Worm (Caenorhabditis elegans) whole organism, L4 larva: Measurements from ENCODE around the gene H41C03.2.

ENCODE experiments used
- D1046.2 ChIP-seq: fragments of 200-800 bp; sonication (Bioruptor generic); IDR thresholded peaks from 2 replicates; pipeline ENCODE4 v1.3.6; 2022; ENCODE audit warnings: missing genetic modification characterization, missing compliant biosample characterization
- F37D6.2 ChIP-seq: sonication (generic microtip); optimal IDR thresholded peaks from 2 replicates; lab custom pipeline; 2016; ENCODE audit warnings: mild to moderate bottlenecking, missing genetic modification characterization, missing compliant biosample characterization
- Y75B8A.6 ChIP-seq: fragments of 200-800 bp; sonication (Bioruptor generic); IDR thresholded peaks from 2 replicates; pipeline ENCODE4 v1.3.6; 2022; ENCODE audit warnings: missing genetic modification reagents, missing genetic modification characterization, missing compliant biosample characterization
- ZK546.5 ChIP-seq, 2 experiments: sonication (generic microtip); optimal IDR thresholded peaks; 2 replicates each; lab custom pipeline; 2017; ENCODE audit warnings: missing biosample characterization in 2 of 2, missing genetic modification characterization in 2 of 2
- aha-1 ChIP-seq: fragments of 150-350 bp; peaks from one replicate; lab custom pipeline; 2014; ENCODE audit warnings: missing biosample characterization, missing genetic modification characterization
- aly-2 ChIP-seq: sonication (generic microtip); optimal IDR thresholded peaks from 2 replicates; lab custom pipeline; 2018; ENCODE audit warnings: missing biosample characterization, missing genetic modification characterization
- ama-1 ChIP-seq: fragments of 150-350 bp; optimal IDR thresholded peaks from 2 replicates; lab custom pipeline; 2014; ENCODE audit warnings: inconsistent platforms, mixed read lengths
- arid-1 ChIP-seq: fragments of 200-800 bp; sonication (Bioruptor generic); conservative IDR thresholded peaks from 2 replicates; pipeline ENCODE4 v1.3.6; 2022; ENCODE audit warnings: missing genetic modification reagents, missing genetic modification characterization, missing compliant biosample characterization
- attf-4 ChIP-seq: sonication (generic microtip); optimal IDR thresholded peaks from 3 replicates; lab custom pipeline; 2017; ENCODE audit warnings: missing biosample characterization, missing genetic modification characterization
- ceh-32 ChIP-seq: sonication (generic microtip); optimal IDR thresholded peaks from 2 replicates; lab custom pipeline; 2016; ENCODE audit warnings: mild to moderate bottlenecking, missing genetic modification characterization, missing compliant biosample characterization; ENCODE audit not compliant: poor library complexity
- ctbp-1 ChIP-seq: fragments of 200-800 bp; sonication (Bioruptor generic); IDR thresholded peaks from 2 replicates; pipeline ENCODE4 v1.3.6; 2022; ENCODE audit warnings: missing genetic modification reagents, missing genetic modification characterization, missing compliant biosample characterization
- daf-12 ChIP-seq: fragments of 150-350 bp; optimal IDR thresholded peaks from 2 replicates; lab custom pipeline; 2014; ENCODE audit warnings: missing biosample characterization, missing genetic modification reagents, missing genetic modification characterization
- dpl-1 ChIP-seq: fragments of 150-350 bp; optimal IDR thresholded peaks from 2 replicates; lab custom pipeline; 2014; ENCODE audit warnings: missing biosample characterization, missing genetic modification reagents, missing genetic modification characterization
- duxl-1 ChIP-seq: sonication (generic microtip); optimal IDR thresholded peaks from 2 replicates; lab custom pipeline; 2016; ENCODE audit warnings: mild to moderate bottlenecking, missing genetic modification characterization, moderate library complexity, missing compliant biosample characterization; ENCODE audit not compliant: poor library complexity
- dve-1 ChIP-seq: sonication (generic microtip); optimal IDR thresholded peaks from 2 replicates; lab custom pipeline; 2017; ENCODE audit warnings: antibody characterized with exemption, mild to moderate bottlenecking, missing genetic modification characterization, missing compliant biosample characterization; ENCODE audit not compliant: insufficient read depth
- egl-43 ChIP-seq: fragments of 200-800 bp; sonication (Bioruptor generic); IDR thresholded peaks from 2 replicates; pipeline ENCODE4 v1.3.6; 2022; ENCODE audit warnings: missing genetic modification reagents, missing genetic modification characterization, missing compliant biosample characterization
- hlh-30 ChIP-seq: sonication (generic microtip); optimal IDR thresholded peaks from 2 replicates; lab custom pipeline; 2017; ENCODE audit warnings: antibody characterized with exemption, mild to moderate bottlenecking, missing genetic modification characterization, missing compliant biosample characterization; ENCODE audit not compliant: insufficient read depth
- hmg-1.1 ChIP-seq: fragments of 200-800 bp; sonication (Bioruptor generic); IDR thresholded peaks from 2 replicates; pipeline ENCODE4 v1.3.6; 2022; ENCODE audit warnings: missing genetic modification reagents, missing genetic modification characterization, missing compliant biosample characterization
- lin-15B ChIP-seq: fragments of 150-350 bp; sonication (generic microtip); optimal IDR thresholded peaks from 3 replicates; lab custom pipeline; 2014; ENCODE audit warnings: missing biosample characterization, missing genetic modification characterization
- mep-1 ChIP-seq: fragments of 150-350 bp; sonication (generic microtip); optimal IDR thresholded peaks from 3 replicates; lab custom pipeline; 2014; ENCODE audit warnings: missing biosample characterization, missing genetic modification characterization
- mxl-3 ChIP-seq: fragments of 200-800 bp; sonication (Bioruptor generic); optimal IDR thresholded peaks from 2 replicates; lab custom pipeline; 2018; ENCODE audit warnings: mild to moderate bottlenecking, missing genetic modification characterization, missing compliant biosample characterization
- nhr-11 ChIP-seq: fragments of 150-350 bp; optimal IDR thresholded peaks from 2 replicates; lab custom pipeline; 2014; ENCODE audit warnings: missing biosample characterization, missing genetic modification characterization
- nhr-42 ChIP-seq: fragments of 200-800 bp; sonication (Bioruptor generic); IDR thresholded peaks from 2 replicates; pipeline ENCODE4 v1.3.6; 2022; ENCODE audit warnings: missing genetic modification characterization, missing compliant biosample characterization
- nhr-48 ChIP-seq: sonication (generic microtip); optimal IDR thresholded peaks from 2 replicates; lab custom pipeline; 2016; ENCODE audit warnings: mild to moderate bottlenecking, missing genetic modification characterization, missing compliant biosample characterization
- nhr-6 ChIP-seq: fragments of 150-350 bp; optimal IDR thresholded peaks from 2 replicates; lab custom pipeline; 2014; ENCODE audit warnings: missing biosample characterization, missing genetic modification characterization
- pha-4 ChIP-seq, 2 experiments: fragments of 150-350 bp in 1 of 2; fragments of 200-800 bp in 1 of 2; sonication (Bioruptor generic) in 1 of 2; IDR thresholded peaks in 1 of 2; optimal IDR thresholded peaks in 1 of 2; 2 replicates each; pipeline versions ENCODE4 v1.3.6 to Lab custom; 2014 to 2022; ENCODE audit warnings: missing genetic modification characterization in 2 of 2, missing genetic modification reagents in 2 of 2, missing biosample characterization in 1 of 2, missing compliant biosample characterization in 1 of 2
- php-3 ChIP-seq: fragments of 200-800 bp; sonication (Bioruptor generic); IDR thresholded peaks from 2 replicates; pipeline ENCODE4 v1.3.6; 2022; ENCODE audit warnings: missing genetic modification reagents, missing genetic modification characterization, missing compliant biosample characterization
- pqm-1 ChIP-seq: sonication (generic microtip); optimal IDR thresholded peaks from 2 replicates; lab custom pipeline; 2017; ENCODE audit warnings: missing biosample characterization, missing genetic modification characterization
- spr-1 ChIP-seq: sonication (generic microtip); optimal IDR thresholded peaks from 2 replicates; lab custom pipeline; 2016; ENCODE audit warnings: mild to moderate bottlenecking, missing genetic modification characterization, missing compliant biosample characterization
- spr-3 ChIP-seq: fragments of 200-800 bp; sonication (Bioruptor generic); optimal IDR thresholded peaks from 2 replicates; lab custom pipeline; 2018; ENCODE audit warnings: mild to moderate bottlenecking, missing genetic modification characterization, missing compliant biosample characterization
- unc-130 ChIP-seq: sonication (generic microtip); optimal IDR thresholded peaks from 2 replicates; lab custom pipeline; 2016; ENCODE audit warnings: missing genetic modification reagents, missing genetic modification characterization, missing compliant biosample characterization
- unc-62 ChIP-seq, 3 experiments: fragments of 150-350 bp in 1 of 3; sonication (generic microtip); optimal IDR thresholded peaks in 2 of 3; peaks in 1 of 3; 1 replicate in 1 of 3; 2 replicates in 2 of 3; lab custom pipeline; 2014 to 2017; ENCODE audit warnings: missing biosample characterization in 3 of 3, missing genetic modification characterization in 3 of 3, missing genetic modification reagents in 3 of 3, missing genotype in 1 of 3
- zag-1 ChIP-seq: fragments of 150-350 bp; optimal IDR thresholded peaks from 2 replicates; lab custom pipeline; 2014; ENCODE audit warnings: missing biosample characterization, missing genetic modification characterization
- zfp-2 ChIP-seq: sonication (generic microtip); optimal IDR thresholded peaks from 2 replicates; lab custom pipeline; 2016; ENCODE audit warnings: mild to moderate bottlenecking, missing genetic modification characterization, missing compliant biosample characterization
- zfp-3 ChIP-seq: fragments of 200-800 bp; sonication (Bioruptor generic); conservative IDR thresholded peaks from 2 replicates; pipeline ENCODE4 v1.3.6; 2022; ENCODE audit warnings: missing genetic modification reagents, missing genetic modification characterization, missing compliant biosample characterization
- zip-2 ChIP-seq: fragments of 150-350 bp; optimal IDR thresholded peaks from 2 replicates; lab custom pipeline; 2014; ENCODE audit warnings: missing biosample characterization, missing genetic modification characterization
- ztf-11 ChIP-seq: fragments of 150-350 bp; optimal IDR thresholded peaks from 2 replicates; lab custom pipeline; 2014; ENCODE audit warnings: missing biosample characterization, missing genetic modification characterization

H41C03.2 gene

DNA sequence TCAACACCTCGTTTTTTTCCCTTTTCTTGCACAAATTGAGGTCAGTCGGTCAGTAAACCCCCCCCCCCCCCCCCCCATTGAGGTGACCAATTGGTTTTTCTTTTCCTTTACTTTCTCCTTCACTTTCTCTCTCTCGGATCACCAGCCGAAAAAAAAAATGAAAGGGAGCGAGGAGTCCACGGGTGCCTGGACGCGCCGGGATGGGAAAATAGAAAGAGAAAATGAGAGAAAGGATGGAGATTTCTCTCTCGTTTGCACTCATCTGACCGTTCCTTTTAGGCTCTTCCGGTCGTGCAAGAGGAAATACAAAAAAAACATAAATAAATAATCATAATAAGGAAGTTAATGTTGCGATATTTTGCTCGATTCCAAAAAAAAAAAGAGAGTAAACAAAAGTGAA is 47.2 kb upstream of the H41C03.2 start (continued):
- TF ChIP-seq hlh-30 (tag; lab: Kevin White, UChicago) (peak; percentile 3), aha-1 (tag; lab: Kevin White, UChicago) (peak; percentile 64)

DNA sequence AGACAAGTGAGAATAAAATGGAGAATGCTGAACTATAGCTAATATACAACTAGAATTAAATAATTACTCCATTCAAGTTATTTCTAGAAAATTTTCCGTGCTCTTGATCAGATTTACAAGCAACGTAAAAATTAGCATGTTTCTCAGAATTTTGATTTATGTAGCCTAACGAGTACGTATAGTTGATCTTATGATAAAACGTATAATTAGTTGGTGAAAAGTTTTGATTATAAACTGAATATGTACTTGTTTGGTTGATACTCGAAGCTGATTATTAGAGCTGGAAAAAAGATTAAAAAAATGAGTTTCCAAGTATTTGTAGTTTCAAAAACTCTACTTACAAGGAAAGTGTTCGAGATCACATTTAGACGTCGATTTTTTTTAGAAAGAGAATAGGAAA is 44.6 kb upstream of the H41C03.2 start:
- TF ChIP-seq dpl-1 (GFP tag; lab: Kevin White, UChicago) (no peak), aha-1 (tag; lab: Kevin White, UChicago) (peak; percentile 74), nhr-11 (peak; percentile 66)
- TF ChIP-seq, all 104 proteins: peak for 2

DNA sequence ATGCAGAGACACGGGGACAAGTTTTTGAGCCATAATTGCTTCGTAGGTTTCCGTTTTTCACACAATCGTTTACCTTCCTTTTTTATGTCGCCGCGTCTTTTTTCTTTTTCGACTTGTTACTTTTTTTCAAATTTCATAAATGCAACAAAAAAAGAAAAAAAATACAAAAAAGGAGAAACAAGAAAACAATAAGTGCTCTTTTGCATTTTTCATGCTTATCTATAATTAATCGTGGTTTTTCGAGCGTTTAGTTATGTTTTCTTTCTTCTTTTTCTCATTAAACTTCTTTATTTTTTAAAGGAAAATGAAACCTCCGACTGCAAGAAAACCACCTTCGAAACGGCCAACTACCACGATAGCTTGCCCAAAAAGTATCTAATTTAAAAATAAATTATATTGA is 44.0 kb upstream of the H41C03.2 start, which contains the start of gene F59G1.4:
TSS of gene F59G1.4 (plus strand) at position 301 of the 400 bp plus-strand sequence.
- TF ChIP-seq hlh-30 (tag; lab: Kevin White, UChicago) (no peak), nhr-42 (GFP tag; lab: Robert Waterston, UW) (no peak), aly-2 (tag; lab: Kevin White, UChicago) (no peak), ZK546.5 (tag; optimal IDR thresholded peaks at IDR 0.05; lab: Kevin White, UChicago) (no peak), zip-2 (no peak), ceh-32 (tag; lab: Kevin White, UChicago) (no peak), duxl-1 (tag; lab: Kevin White, UChicago) (no peak), pqm-1 (tag; lab: Kevin White, UChicago) (no peak), D1046.2 (no peak), spr-1 (tag; lab: Kevin White, UChicago) (no peak), dpl-1 (GFP tag; lab: Kevin White, UChicago) (no peak), php-3 (GFP tag; lab: Robert Waterston, UW) (no peak), mxl-3 (GFP tag; lab: Kevin White, UChicago) (no peak), pha-4 (GFP tag; IDR thresholded peaks at IDR 0.05; lab: Robert Waterston, UW) (no peak), pha-4 (tag; optimal IDR thresholded peaks at IDR 0.05; lab: Kevin White, UChicago) (no peak), arid-1 (GFP tag; lab: Robert Waterston, UW) (no peak), Y75B8A.6 (no peak), zfp-3 (GFP tag; lab: Robert Waterston, UW) (no peak), spr-3 (GFP tag; lab: Kevin White, UChicago) (no peak)
- TF ChIP-seq, all 104 proteins: peak for 0

DNA sequence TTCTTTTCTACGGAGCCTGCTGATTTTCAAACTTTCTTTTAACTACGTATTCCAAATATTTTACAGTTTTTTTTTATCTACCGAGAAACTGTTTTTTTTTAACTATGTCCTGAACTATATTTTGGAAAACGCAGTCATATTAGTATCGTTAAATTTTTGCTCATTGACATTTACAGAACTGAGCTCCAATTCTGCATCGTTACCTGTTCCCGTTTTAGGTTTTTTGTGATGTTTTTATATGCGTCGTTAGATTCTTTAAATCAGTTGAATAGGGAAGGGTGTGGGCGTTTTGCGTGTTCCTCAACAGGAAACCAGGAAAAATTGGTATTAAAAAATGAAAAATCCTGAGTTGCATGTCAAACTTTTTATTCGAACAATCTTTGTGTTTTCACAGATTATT is 40.9 kb upstream of the H41C03.2 start:
- TF ChIP-seq ceh-32 (tag; lab: Kevin White, UChicago) = no peak
- TF ChIP-seq zfp-3 (GFP tag; lab: Robert Waterston, UW) = peak; percentile 82; the same call in 1 of the 2 replicates
- TF ChIP-seq unc-62 (GFP tag; optimal IDR thresholded peaks at IDR 0.05 in 1 of 2; lab: Kevin White, UChicago) = peak in 1 of 2 experiments; percentile 85
- no peak for TF ChIP-seq unc-62 (tag; optimal IDR thresholded peaks at IDR 0.05; lab: Kevin White, UChicago)
- TF ChIP-seq aha-1 (tag; lab: Kevin White, UChicago) = no peak
- no peak for TF ChIP-seq lin-15B
- TF ChIP-seq hmg-1.1 (GFP tag; lab: Robert Waterston, UW) = no peak

DNA sequence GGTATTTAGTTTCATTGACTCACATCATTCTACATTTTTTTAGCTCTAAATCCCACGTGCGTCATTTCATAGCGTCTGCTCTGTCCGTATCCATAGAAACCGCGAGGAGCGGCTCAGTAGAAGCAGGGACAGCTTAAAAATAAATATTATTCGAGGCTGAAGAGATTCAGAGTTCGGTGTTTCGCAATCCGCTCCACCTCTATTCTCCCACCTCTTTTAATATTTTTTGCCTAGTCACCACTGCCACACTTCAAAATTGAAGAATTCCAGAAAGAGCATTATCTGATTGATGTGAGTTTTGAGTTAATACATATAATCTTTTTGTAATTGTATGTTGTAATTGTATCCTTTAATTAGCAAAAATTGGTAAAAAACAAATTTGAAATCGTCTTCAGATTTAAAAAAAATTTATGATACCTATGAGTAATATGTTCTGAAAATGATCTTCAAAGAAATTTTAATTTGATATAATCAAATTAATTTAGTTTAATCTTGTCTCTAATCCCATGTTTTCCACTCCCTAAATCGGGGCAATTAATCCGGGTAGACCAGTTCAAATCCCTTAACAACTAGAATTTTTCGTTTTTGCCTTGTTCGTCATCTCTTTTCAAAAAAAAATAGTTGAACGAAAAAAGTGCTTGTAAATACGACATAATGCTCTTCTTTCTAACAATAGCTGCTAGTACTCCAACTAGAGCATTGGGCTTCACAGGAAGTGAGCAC is 37.7 kb upstream of the H41C03.2 start:
- no peak for TF ChIP-seq daf-12 (tag; lab: Kevin White, UChicago)
- 0 out of 2 replicates have a peak, but pooled peaks have one; percentile 24 for TF ChIP-seq egl-43 (GFP tag; lab: Robert Waterston, UW)

DNA sequence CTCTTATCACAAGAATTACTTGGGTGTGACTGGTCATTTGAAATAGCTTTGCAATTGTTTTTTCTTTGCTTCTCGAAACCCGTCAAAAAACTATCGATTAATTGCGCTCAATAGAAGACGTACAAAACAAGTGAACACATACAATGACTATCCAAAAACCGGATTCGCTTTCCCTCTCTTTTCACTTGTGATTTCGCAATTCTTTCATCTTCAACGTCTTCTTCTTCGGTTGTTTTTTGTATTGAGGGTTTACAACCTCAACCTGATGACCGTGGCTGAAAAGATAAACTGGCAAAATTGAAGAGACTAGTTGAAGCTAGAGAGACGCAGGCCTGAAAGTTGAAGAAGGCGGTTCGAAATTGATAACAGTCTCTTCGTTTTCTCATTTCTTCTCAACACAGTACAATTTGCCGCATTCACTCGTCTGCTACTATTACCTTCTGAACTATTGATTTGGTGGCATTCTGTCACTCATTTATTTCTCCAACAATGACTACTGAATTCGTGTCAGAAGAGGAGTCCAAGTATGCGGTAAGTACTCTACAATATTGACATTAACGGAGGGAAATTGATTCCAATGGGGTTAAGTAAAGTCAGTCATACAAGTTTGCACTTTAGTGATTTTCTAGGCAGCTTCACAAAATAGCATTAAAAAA is 34.2 kb upstream of the H41C03.2 start:
- TF ChIP-seq mxl-3 (GFP tag; lab: Kevin White, UChicago) = peak; percentile 48
- no peak for TF ChIP-seq attf-4 (tag; lab: Kevin White, UChicago)
- peak; percentile 52 for TF ChIP-seq nhr-6 (tag; lab: Kevin White, UChicago)
- TF ChIP-seq ctbp-1 (GFP tag; lab: Robert Waterston, UW) = no peak
- TF ChIP-seq aly-2 (tag; lab: Kevin White, UChicago) = no peak
- no peak for TF ChIP-seq ZK546.5 (tag; optimal IDR thresholded peaks at IDR 0.05; lab: Kevin White, UChicago)
- no peak for TF ChIP-seq ztf-11 (tag; lab: Kevin White, UChicago)
- peak; percentile 71 for TF ChIP-seq dve-1 (tag; lab: Kevin White, UChicago)
- peak; percentile 70 for TF ChIP-seq aha-1 (tag; lab: Kevin White, UChicago)
- TF ChIP-seq ama-1 (lab: Kevin White, UChicago) = peak; percentile 57
- peak; percentile 42 for TF ChIP-seq nhr-48 (tag; lab: Kevin White, UChicago)
- TF ChIP-seq hmg-1.1 (GFP tag; lab: Robert Waterston, UW) = no peak
- TF ChIP-seq zfp-2 (tag; lab: Kevin White, UChicago) = no peak
- no peak for TF ChIP-seq unc-130
- TF ChIP-seq zag-1 (tag; lab: Kevin White, UChicago) = no peak
- TF ChIP-seq mep-1 (tag; lab: Kevin White, UChicago) = peak; percentile 64
- peak; percentile 59 for TF ChIP-seq hlh-30 (tag; lab: Kevin White, UChicago)
- TF ChIP-seq F37D6.2 (tag; lab: Kevin White, UChicago) = no peak
